Fruit fly (Drosophila melanogaster) whole organism, embryonic: ENCODE data around the gene lin-28.

Source experiments
- Ada2b ChIP-seq: fragments of 200-800 bp; sonication (Bioruptor generic); IDR thresholded peaks from 2 replicates; pipeline ENCODE4 v1.3.6; 2022; ENCODE audit warnings: missing biosample characterization, missing genetic modification characterization
- Adf1 ChIP-seq: fragments of 200-800 bp; sonication (Bioruptor generic); IDR thresholded peaks from 2 replicates; pipeline ENCODE4 v1.3.6; 2022; ENCODE audit warnings: missing biosample characterization, missing genetic modification characterization
- Bgb ChIP-seq: fragments of 200-800 bp; sonication (Bioruptor generic); IDR thresholded peaks from 2 replicates; pipeline ENCODE4 v1.3.6; 2022; ENCODE audit warnings: missing biosample characterization, missing genetic modification characterization; ENCODE audit not compliant: partially characterized antibody
- BtbVII ChIP-seq: fragments of 200-800 bp; sonication (Bioruptor generic); optimal IDR thresholded peaks from 3 replicates; lab custom pipeline; 2017; ENCODE audit warnings: missing biosample characterization, mild to moderate bottlenecking, missing genetic modification characterization
- CG10147 ChIP-seq: fragments of 200-800 bp; sonication (Bioruptor generic); optimal IDR thresholded peaks from 2 replicates; lab custom pipeline; 2019; ENCODE audit warnings: missing biosample characterization, mild to moderate bottlenecking, missing genetic modification characterization, moderate library complexity
- CG10462 ChIP-seq: fragments of 200-800 bp; sonication (Bioruptor generic); optimal IDR thresholded peaks from 2 replicates; lab custom pipeline; 2016; ENCODE audit warnings: missing biosample characterization, missing genetic modification characterization
- CG11456 ChIP-seq: fragments of 200-800 bp; sonication (Bioruptor generic); IDR thresholded peaks from 3 replicates; pipeline ENCODE4 v1.3.6; 2022; ENCODE audit warnings: missing biosample characterization, missing genetic modification characterization
- CG14965 ChIP-seq: fragments of 200-800 bp; sonication (Bioruptor generic); optimal IDR thresholded peaks from 2 replicates; lab custom pipeline; 2016; ENCODE audit warnings: missing biosample characterization, missing genetic modification characterization, borderline replicate concordance
- CG16815 ChIP-seq: fragments of 200-800 bp; sonication (Bioruptor generic); optimal IDR thresholded peaks from 3 replicates; lab custom pipeline; 2017; ENCODE audit warnings: missing biosample characterization, mild to moderate bottlenecking, missing genetic modification characterization
- CG17385 ChIP-seq: fragments of 200-800 bp; sonication (Bioruptor generic); optimal IDR thresholded peaks from 3 replicates; lab custom pipeline; 2018; ENCODE audit warnings: missing biosample characterization, mild to moderate bottlenecking, missing genetic modification characterization
- CG17802 ChIP-seq: fragments of 200-800 bp; sonication (Bioruptor generic); optimal IDR thresholded peaks from 2 replicates; lab custom pipeline; 2018; ENCODE audit warnings: missing biosample characterization, mild to moderate bottlenecking, missing genetic modification characterization, moderate library complexity
- CG1832 ChIP-seq: fragments of 200-800 bp; sonication (Bioruptor generic); optimal IDR thresholded peaks from 2 replicates; lab custom pipeline; 2017; ENCODE audit warnings: missing biosample characterization, mild to moderate bottlenecking, missing genetic modification characterization, inconsistent platforms
- CG18619 ChIP-seq: fragments of 200-800 bp; sonication (Bioruptor generic); optimal IDR thresholded peaks from 3 replicates; lab custom pipeline; 2017; ENCODE audit warnings: missing biosample characterization, mild to moderate bottlenecking, missing genetic modification characterization
- CG2875 ChIP-seq: fragments of 200-800 bp; sonication (Bioruptor generic); optimal IDR thresholded peaks from 2 replicates; lab custom pipeline; 2017; ENCODE audit warnings: missing biosample characterization, mild to moderate bottlenecking, missing genetic modification characterization, missing genetic modification reagents
- CG30403 ChIP-seq: fragments of 200-800 bp; sonication (Bioruptor generic); optimal IDR thresholded peaks from 3 replicates; lab custom pipeline; 2016; ENCODE audit warnings: missing biosample characterization, missing genetic modification characterization
- CG31441 ChIP-seq: fragments of 200-800 bp; sonication (Bioruptor generic); IDR thresholded peaks from 2 replicates; pipeline ENCODE4 v1.3.6; 2022; ENCODE audit warnings: missing biosample characterization, missing genetic modification characterization
- CG32772 ChIP-seq: fragments of 200-800 bp; sonication (Bioruptor generic); IDR thresholded peaks from 2 replicates; pipeline ENCODE4 v1.3.6; 2022; ENCODE audit warnings: missing biosample characterization, missing genetic modification characterization
- CG6689 ChIP-seq: fragments of 200-800 bp; sonication (Bioruptor generic); IDR thresholded peaks from 2 replicates; pipeline ENCODE4 v1.3.6; 2022; ENCODE audit warnings: missing biosample characterization, missing genetic modification characterization
- CG7556 ChIP-seq: fragments of 200-800 bp; sonication (Bioruptor generic); optimal IDR thresholded peaks from 2 replicates; lab custom pipeline; 2017; ENCODE audit warnings: missing biosample characterization, mild to moderate bottlenecking, missing genetic modification characterization
- Doc3 ChIP-seq: fragments of 200-800 bp; sonication (Bioruptor generic); IDR thresholded peaks from 3 replicates; pipeline ENCODE4 v1.3.6; 2022; ENCODE audit warnings: missing biosample characterization, missing genetic modification characterization; ENCODE audit not compliant: partially characterized antibody
- Drgx ChIP-seq: fragments of 200-800 bp; sonication (Bioruptor generic); IDR thresholded peaks from 2 replicates; pipeline ENCODE4 v1.3.6; 2022; ENCODE audit warnings: missing biosample characterization, missing genetic modification characterization
- Eip74EF ChIP-seq, 2 experiments: fragments of 200-800 bp in 1 of 2; fragments of >200 bp in 1 of 2; sonication (Bioruptor generic) in 1 of 2; optimal IDR thresholded peaks; 2 replicates each; lab custom pipeline; 2017 to 2019; ENCODE audit warnings: missing biosample characterization in 2 of 2, missing genetic modification characterization in 2 of 2, mild to moderate bottlenecking in 1 of 2, moderate library complexity in 1 of 2
- GATAe ChIP-seq: fragments of 200-800 bp; sonication (Bioruptor generic); conservative IDR thresholded peaks from 2 replicates; pipeline ENCODE4 v1.3.6; 2022; ENCODE audit warnings: missing biosample characterization, missing genetic modification characterization
- Hsf ChIP-seq: fragments of 200-800 bp; sonication (Bioruptor generic); optimal IDR thresholded peaks from 3 replicates; lab custom pipeline; 2016; ENCODE audit warnings: missing biosample characterization, missing genetic modification characterization
- MBD-R2 ChIP-seq: fragments of 200-800 bp; sonication (Bioruptor generic); IDR thresholded peaks from 2 replicates; pipeline ENCODE4 v1.3.6; 2022; ENCODE audit warnings: missing biosample characterization, missing genetic modification characterization
- Med ChIP-seq: fragments of 200-800 bp; sonication (Bioruptor generic); peaks from one replicate; lab custom pipeline; 2016; ENCODE audit warnings: missing biosample characterization, missing genetic modification characterization, mild to moderate bottlenecking, inconsistent platforms, moderate library complexity
- Meics ChIP-seq: fragments of 200-800 bp; sonication (Bioruptor generic); optimal IDR thresholded peaks from 2 replicates; lab custom pipeline; 2017; ENCODE audit warnings: missing biosample characterization, mild to moderate bottlenecking, missing genetic modification characterization
- Ptx1 ChIP-seq: fragments of 200-800 bp; sonication (Bioruptor generic); IDR thresholded peaks from 2 replicates; pipeline ENCODE4 v1.3.6; 2022; ENCODE audit warnings: missing biosample characterization, missing genetic modification characterization
- Ravus ChIP-seq: fragments of 200-800 bp; sonication (Bioruptor generic); IDR thresholded peaks from 2 replicates; pipeline ENCODE4 v1.3.6; 2022; ENCODE audit warnings: missing biosample characterization, missing genetic modification characterization
- Usf ChIP-seq: fragments of 200-800 bp; sonication (Bioruptor generic); optimal IDR thresholded peaks from 2 replicates; lab custom pipeline; 2017; ENCODE audit warnings: missing genotype, missing biosample characterization, missing genetic modification characterization
- amos ChIP-seq: fragments of 200-800 bp; sonication (Bioruptor generic); IDR thresholded peaks from 2 replicates; pipeline ENCODE4 v1.3.6; 2022; ENCODE audit warnings: missing biosample characterization, missing genetic modification characterization; ENCODE audit not compliant: partially characterized antibody
- ash1 ChIP-seq: fragments of 200-800 bp; sonication (Bioruptor generic); optimal IDR thresholded peaks from 2 replicates; lab custom pipeline; 2018; ENCODE audit warnings: missing biosample characterization, mild to moderate bottlenecking, missing genetic modification characterization
- bsh ChIP-seq, 2 experiments: fragments of 200-800 bp; sonication (Bioruptor generic); optimal IDR thresholded peaks; 2 replicates each; lab custom pipeline; 2017 to 2018; ENCODE audit warnings: mild to moderate bottlenecking in 2 of 2, missing biosample characterization in 2 of 2, missing genetic modification characterization in 2 of 2, moderate library complexity in 1 of 2
- caup ChIP-seq: fragments of 200-800 bp; sonication (Bioruptor generic); optimal IDR thresholded peaks from 3 replicates; lab custom pipeline; 2017; ENCODE audit warnings: missing biosample characterization, mild to moderate bottlenecking, missing genetic modification characterization, moderate library complexity; ENCODE audit not compliant: severe bottlenecking
- cg ChIP-seq: fragments of 200-800 bp; sonication (Bioruptor generic); optimal IDR thresholded peaks from 3 replicates; lab custom pipeline; 2019; ENCODE audit warnings: missing biosample characterization, mild to moderate bottlenecking, missing genetic modification characterization, moderate library complexity
- cwo ChIP-seq: fragments of 200-800 bp; sonication (Bioruptor generic); optimal IDR thresholded peaks from 3 replicates; lab custom pipeline; 2017; ENCODE audit warnings: missing biosample characterization, missing genetic modification characterization, mild to moderate bottlenecking, moderate library complexity, missing genetic modification reagents
- gem ChIP-seq: fragments of 200-800 bp; sonication (Bioruptor generic); optimal IDR thresholded peaks from 2 replicates; lab custom pipeline; 2019; ENCODE audit warnings: missing biosample characterization, mild to moderate bottlenecking, missing genetic modification characterization, moderate library complexity
- grau ChIP-seq: fragments of 200-800 bp; optimal IDR thresholded peaks from 3 replicates; lab custom pipeline; 2019; ENCODE audit warnings: missing biosample characterization, mild to moderate bottlenecking, missing genetic modification characterization, moderate library complexity
- hbn ChIP-seq: fragments of 200-800 bp; sonication (Bioruptor generic); IDR thresholded peaks from 2 replicates; pipeline ENCODE4 v1.3.6; 2022; ENCODE audit warnings: missing biosample characterization, missing genetic modification characterization; ENCODE audit not compliant: partially characterized antibody
- jigr1 ChIP-seq: fragments of 200-800 bp; sonication (Bioruptor generic); IDR thresholded peaks from 3 replicates; pipeline ENCODE4 v1.3.6; 2022; ENCODE audit warnings: missing biosample characterization, missing genetic modification characterization
- jing ChIP-seq: fragments of 200-800 bp; sonication (Bioruptor generic); optimal IDR thresholded peaks from 2 replicates; lab custom pipeline; 2018; ENCODE audit warnings: missing biosample characterization, mild to moderate bottlenecking, missing genetic modification characterization
- lab ChIP-seq: fragments of 200-800 bp; sonication (Bioruptor generic); optimal IDR thresholded peaks from 3 replicates; lab custom pipeline; 2017; ENCODE audit warnings: missing biosample characterization, missing genetic modification characterization, mild to moderate bottlenecking, moderate library complexity, missing genetic modification reagents
- nmo ChIP-seq: fragments of 200-800 bp; sonication (Bioruptor generic); optimal IDR thresholded peaks from 2 replicates; lab custom pipeline; 2018; ENCODE audit warnings: missing biosample characterization, mild to moderate bottlenecking, missing genetic modification characterization, moderate library complexity
- pfk ChIP-seq: fragments of 200-800 bp; sonication (Bioruptor generic); optimal IDR thresholded peaks from 2 replicates; lab custom pipeline; 2018; ENCODE audit warnings: missing biosample characterization, mild to moderate bottlenecking, missing genetic modification characterization, moderate library complexity
- phol ChIP-seq: fragments of 200-800 bp; sonication (Bioruptor generic); optimal IDR thresholded peaks from 3 replicates; lab custom pipeline; 2018; ENCODE audit warnings: missing biosample characterization, mild to moderate bottlenecking, missing genetic modification characterization, moderate library complexity
- run ChIP-seq: fragments of 200-800 bp; sonication (Bioruptor generic); optimal IDR thresholded peaks from 3 replicates; lab custom pipeline; 2018; ENCODE audit warnings: missing biosample characterization, mild to moderate bottlenecking, missing genetic modification characterization
- tio ChIP-seq: fragments of 200-800 bp; sonication (Bioruptor generic); optimal IDR thresholded peaks from 2 replicates; lab custom pipeline; 2017; ENCODE audit warnings: missing biosample characterization, missing genetic modification characterization, inconsistent platforms
- trem ChIP-seq: fragments of 200-800 bp; optimal IDR thresholded peaks from 3 replicates; lab custom pipeline; 2019; ENCODE audit warnings: missing biosample characterization, mild to moderate bottlenecking, missing genetic modification characterization, moderate library complexity
- wek ChIP-seq: fragments of 200-800 bp; sonication (Bioruptor generic); optimal IDR thresholded peaks from 3 replicates; lab custom pipeline; 2018; ENCODE audit warnings: missing biosample characterization, mild to moderate bottlenecking, missing genetic modification characterization, moderate library complexity
- z ChIP-seq: fragments of 200-800 bp; sonication (Bioruptor generic); IDR thresholded peaks from 3 replicates; pipeline ENCODE4 v1.3.6; 2022; ENCODE audit warnings: missing biosample characterization, missing genetic modification characterization

The lin-28 gene

dm6 chr3L:5630176-5630583, 24.3 kb upstream of the lin-28 start (continued):
- TF ChIP-seq CG2875 (GFP tag; lab: Kevin White, UChicago) (no peak), CG6689 (GFP tag; lab: Robert Waterston, UW) (0 out of 2 replicates have a peak, but pooled peaks have one; percentile 12), Med (GFP tag; lab: Kevin White, UChicago) (no peak), run (tag; lab: Kevin White, UChicago) (no peak), Hsf (GFP tag; lab: Kevin White, UChicago) (no peak), caup (GFP tag; lab: Kevin White, UChicago) (no peak), tio (GFP tag; lab: Kevin White, UChicago) (peak; percentile 37), Usf (GFP tag; lab: Kevin White, UChicago) (peak; percentile 24), wek (GFP tag; lab: Kevin White, UChicago) (no peak), CG10462 (GFP tag; lab: Kevin White, UChicago) (no peak), cwo (no peak), jigr1 (GFP tag; lab: Robert Waterston, UW) (no peak), cg (GFP tag; lab: Kevin White, UChicago) (no peak), CG31441 (peak; percentile 45; the same call in 1 of the 2 replicates), Ada2b (GFP tag; lab: Robert Waterston, UW) (no peak), CG1832 (GFP tag; lab: Kevin White, UChicago) (no peak), CG7556 (peak; percentile 63), CG11456 (GFP tag; lab: Robert Waterston, UW) (no peak), z (GFP tag; lab: Robert Waterston, UW) (no peak), CG32772 (GFP tag; lab: Robert Waterston, UW) (no peak), trem (peak; percentile 4), Ravus (GFP tag; lab: Robert Waterston, UW) (no peak), phol (tag; lab: Kevin White, UChicago) (peak; percentile 15), jing (GFP tag; lab: Kevin White, UChicago) (no peak), lab (GFP tag; lab: Kevin White, UChicago) (no peak), CG14965 (GFP tag; lab: Kevin White, UChicago) (no peak), nmo (GFP tag; lab: Kevin White, UChicago) (peak; percentile 36), MBD-R2 (GFP tag; lab: Robert Waterston, UW) (no peak), ash1 (no peak), Drgx (peak; percentile 25; the same call in 1 of the 2 replicates), Bgb (GFP tag; lab: Robert Waterston, UW) (no peak), hbn (GFP tag; lab: Robert Waterston, UW) (no peak), CG17385 (GFP tag; lab: Kevin White, UChicago) (no peak), GATAe (GFP tag; lab: Robert Waterston, UW) (no peak), Doc3 (GFP tag; lab: Robert Waterston, UW) (no peak), CG18619 (GFP tag; lab: Kevin White, UChicago) (peak; percentile 6), bsh (GFP tag; optimal IDR thresholded peaks at IDR 0.05; lab: Kevin White, UChicago) (peak in 1 of 2 experiments; percentile 4), CG10147 (GFP tag; lab: Kevin White, UChicago) (peak; percentile 1), Ptx1 (no peak), Meics (GFP tag; lab: Kevin White, UChicago) (peak; percentile 33), Adf1 (no peak), amos (GFP tag; lab: Robert Waterston, UW) (no peak), BtbVII (no peak), CG17802 (tag; lab: Kevin White, UChicago) (no peak), pfk (GFP tag; lab: Kevin White, UChicago) (no peak), CG30403 (GFP tag; lab: Kevin White, UChicago) (peak; percentile 51), Eip74EF (GFP tag; optimal IDR thresholded peaks at IDR 0.05; lab: Kevin White, UChicago) (peak in 1 of 2 experiments; percentile 52), grau (tag; lab: Kevin White, UChicago) (peak; percentile 26), CG16815 (GFP tag; lab: Kevin White, UChicago) (peak; percentile 23), gem (tag; lab: Kevin White, UChicago) (peak; percentile 63)
